Fruit fly (Drosophila melanogaster) whole organism, wandering third instar larva: ENCODE measurements around the gene Acbp5.

Experiments used
- Abd-B ChIP-seq: fragments of >200 bp; optimal IDR thresholded peaks from 2 replicates; lab custom pipeline; 2017; ENCODE audit warnings: missing biosample characterization, missing genetic modification characterization
- CG32264 ChIP-seq: fragments of 200-800 bp; sonication (Bioruptor generic); optimal IDR thresholded peaks from 2 replicates; lab custom pipeline; 2016; ENCODE audit warnings: missing biosample characterization, missing genetic modification characterization
- CG9705 ChIP-seq: fragments of 200-800 bp; sonication (Bioruptor generic); optimal IDR thresholded peaks from 2 replicates; lab custom pipeline; 2018; ENCODE audit warnings: missing biosample characterization, mild to moderate bottlenecking, missing genetic modification characterization
- CrebA ChIP-seq: fragments of 200-800 bp; sonication (Bioruptor generic); optimal IDR thresholded peaks from 2 replicates; lab custom pipeline; 2016; ENCODE audit warnings: missing biosample characterization, mild to moderate bottlenecking, missing genetic modification characterization, borderline replicate concordance
- Dfd ChIP-seq: fragments of >200 bp; optimal IDR thresholded peaks from 2 replicates; lab custom pipeline; 2017; ENCODE audit warnings: missing biosample characterization, missing genetic modification characterization
- Dif ChIP-seq: fragments of 200-275, 200-300 bp; sonication (Bioruptor generic); optimal IDR thresholded peaks from 2 replicates; lab custom pipeline; 2018; ENCODE audit warnings: missing biosample characterization, missing genetic modification characterization; ENCODE audit not compliant: partially characterized antibody
- GATAd ChIP-seq: sonication (Bioruptor generic); optimal IDR thresholded peaks from 2 replicates; lab custom pipeline; 2016; ENCODE audit warnings: missing biosample characterization, missing genetic modification characterization
- HLH106 ChIP-seq: fragments of 200-800 bp; optimal IDR thresholded peaks from 3 replicates; lab custom pipeline; 2019; ENCODE audit warnings: missing biosample characterization, mild to moderate bottlenecking, missing genetic modification characterization, moderate library complexity
- Hnf4 ChIP-seq: fragments of 200-800 bp; sonication (Bioruptor generic); optimal IDR thresholded peaks from 2 replicates; lab custom pipeline; 2016; ENCODE audit warnings: missing biosample characterization, mild to moderate bottlenecking, missing genetic modification characterization
- Hr78 ChIP-seq: fragments of >200 bp; optimal IDR thresholded peaks from 2 replicates; lab custom pipeline; 2017; ENCODE audit warnings: missing biosample characterization, missing genetic modification characterization
- Hr83 ChIP-seq: fragments of 200-300 bp; sonication (Bioruptor generic); optimal IDR thresholded peaks from 2 replicates; lab custom pipeline; 2016; ENCODE audit warnings: missing biosample characterization, mild to moderate bottlenecking, missing genetic modification characterization, moderate library complexity; ENCODE audit not compliant: poor library complexity, severe bottlenecking
- Jra ChIP-seq: sonication (Bioruptor generic); optimal IDR thresholded peaks from 2 replicates; lab custom pipeline; 2016; ENCODE audit warnings: missing biosample characterization, missing genetic modification characterization
- Mio ChIP-seq: sonication (Bioruptor generic); optimal IDR thresholded peaks from 2 replicates; lab custom pipeline; 2016; ENCODE audit warnings: missing biosample characterization, missing genetic modification characterization
- Myc ChIP-seq: fragments of >200 bp; optimal IDR thresholded peaks from 2 replicates; lab custom pipeline; 2017
- N ChIP-seq: fragments of >200 bp; optimal IDR thresholded peaks from 2 replicates; lab custom pipeline; 2018; ENCODE audit warnings: missing biosample characterization, missing external identifiers, missing genetic modification characterization
- OdsH ChIP-seq: fragments of 200-800 bp; sonication (Bioruptor generic); optimal IDR thresholded peaks from 2 replicates; lab custom pipeline; 2016; ENCODE audit warnings: missing biosample characterization, mild to moderate bottlenecking, missing genetic modification characterization
- Rel ChIP-seq, 2 experiments: fragments of 200-800 bp; sonication (Bioruptor generic) in 1 of 2; optimal IDR thresholded peaks; 2 replicates in 1 of 2; 3 replicates in 1 of 2; lab custom pipeline; 2016 to 2019; ENCODE audit warnings: mild to moderate bottlenecking in 2 of 2, missing biosample characterization in 2 of 2, missing genetic modification characterization in 2 of 2, moderate library complexity in 1 of 2
- Sp1 ChIP-seq: fragments of 200-800 bp; sonication (Bioruptor generic); optimal IDR thresholded peaks from 3 replicates; lab custom pipeline; 2019; ENCODE audit warnings: missing biosample characterization, mild to moderate bottlenecking, missing genetic modification characterization, moderate library complexity
- Vsx2 ChIP-seq: fragments of 200-300, 225-300 bp; sonication (Bioruptor generic); optimal IDR thresholded peaks from 2 replicates; lab custom pipeline; 2018; ENCODE audit warnings: missing biosample characterization, missing genetic modification characterization; ENCODE audit not compliant: partially characterized antibody
- br ChIP-seq: fragments of 200-800 bp; sonication (Bioruptor generic); optimal IDR thresholded peaks from 2 replicates; lab custom pipeline; 2016; ENCODE audit warnings: missing biosample characterization, missing genetic modification characterization
- brk ChIP-seq: fragments of 200-800 bp; sonication (Bioruptor generic); optimal IDR thresholded peaks from 2 replicates; lab custom pipeline; 2016; ENCODE audit warnings: missing biosample characterization, mild to moderate bottlenecking, missing genetic modification characterization
- dl ChIP-seq, 2 experiments: fragments of 175-275, 200-275 bp in 1 of 2; fragments of 200-275 bp in 1 of 2; sonication (Bioruptor generic); optimal IDR thresholded peaks; lab custom pipeline; 2018; ENCODE audit warnings: mild to moderate bottlenecking in 2 of 2, missing biosample characterization in 2 of 2, missing genetic modification characterization in 2 of 2, moderate library complexity in 2 of 2; ENCODE audit not compliant: partially characterized antibody in 2 of 2, insufficient read depth in 1 of 2
- dmrt93B ChIP-seq: fragments of 200-800 bp; sonication (Bioruptor generic); optimal IDR thresholded peaks from 2 replicates; lab custom pipeline; 2018; ENCODE audit warnings: missing biosample characterization, mild to moderate bottlenecking, missing genetic modification characterization
- dsf ChIP-seq: sonication (Bioruptor generic); optimal IDR thresholded peaks from 2 replicates; lab custom pipeline; 2016; ENCODE audit warnings: missing biosample characterization, missing genetic modification characterization, borderline replicate concordance
- ey ChIP-seq: fragments of 200-800 bp; sonication (Bioruptor generic); optimal IDR thresholded peaks from 2 replicates; lab custom pipeline; 2016; ENCODE audit warnings: missing biosample characterization, missing genetic modification characterization
- foxo ChIP-seq, 2 experiments: fragments of 200-800 bp; sonication (Bioruptor generic); optimal IDR thresholded peaks; 2 replicates in 1 of 2; 3 replicates in 1 of 2; lab custom pipeline; 2016 to 2017; ENCODE audit warnings: missing biosample characterization in 2 of 2, missing genetic modification characterization in 2 of 2
- fru ChIP-seq: fragments of 200-800 bp; sonication (Bioruptor generic); optimal IDR thresholded peaks from 3 replicates; lab custom pipeline; 2016; ENCODE audit warnings: missing biosample characterization, mild to moderate bottlenecking, missing genetic modification characterization
- h ChIP-seq: fragments of 200-800 bp; sonication (Bioruptor generic); optimal IDR thresholded peaks from 3 replicates; lab custom pipeline; 2016; ENCODE audit warnings: missing biosample characterization, mild to moderate bottlenecking, missing genetic modification characterization
- jim ChIP-seq: fragments of 175-275, 200-325 bp; sonication (Bioruptor generic); optimal IDR thresholded peaks from 2 replicates; lab custom pipeline; 2016; ENCODE audit warnings: missing biosample characterization, mild to moderate bottlenecking, missing genetic modification characterization
- lola ChIP-seq: fragments of >200 bp; optimal IDR thresholded peaks from 2 replicates; lab custom pipeline; 2017; ENCODE audit warnings: missing biosample characterization, missing genetic modification characterization
- pan ChIP-seq: fragments of >200 bp; optimal IDR thresholded peaks from 2 replicates; lab custom pipeline; 2017
- psq ChIP-seq: fragments of 200-800 bp; sonication (Bioruptor generic); optimal IDR thresholded peaks from 3 replicates; lab custom pipeline; 2017; ENCODE audit warnings: missing biosample characterization, mild to moderate bottlenecking, missing genetic modification characterization, moderate library complexity
- rgr ChIP-seq: fragments of 200-800 bp; sonication (Bioruptor generic); optimal IDR thresholded peaks from 3 replicates; lab custom pipeline; 2016; ENCODE audit warnings: missing biosample characterization, mild to moderate bottlenecking, missing genetic modification characterization
- sage ChIP-seq: fragments of 200-800 bp; sonication (Bioruptor generic); optimal IDR thresholded peaks from 2 replicates; lab custom pipeline; 2016; ENCODE audit warnings: missing biosample characterization, mild to moderate bottlenecking, missing genetic modification characterization
- sv ChIP-seq: fragments of 200-800 bp; sonication (Bioruptor generic); optimal IDR thresholded peaks from 3 replicates; lab custom pipeline; 2016; ENCODE audit warnings: missing biosample characterization, missing genetic modification characterization
- tai ChIP-seq: sonication (Bioruptor generic); optimal IDR thresholded peaks from 2 replicates; lab custom pipeline; 2016; ENCODE audit warnings: missing biosample characterization, missing genetic modification characterization
- usp ChIP-seq: fragments of >200 bp; optimal IDR thresholded peaks from 2 replicates; lab custom pipeline; 2017; ENCODE audit warnings: missing biosample characterization, missing genetic modification characterization
- woc ChIP-seq: sonication (Bioruptor generic); optimal IDR thresholded peaks from 2 replicates; lab custom pipeline; 2016; ENCODE audit warnings: missing biosample characterization, mild to moderate bottlenecking, missing genetic modification characterization

Acbp5 gene

DNA sequence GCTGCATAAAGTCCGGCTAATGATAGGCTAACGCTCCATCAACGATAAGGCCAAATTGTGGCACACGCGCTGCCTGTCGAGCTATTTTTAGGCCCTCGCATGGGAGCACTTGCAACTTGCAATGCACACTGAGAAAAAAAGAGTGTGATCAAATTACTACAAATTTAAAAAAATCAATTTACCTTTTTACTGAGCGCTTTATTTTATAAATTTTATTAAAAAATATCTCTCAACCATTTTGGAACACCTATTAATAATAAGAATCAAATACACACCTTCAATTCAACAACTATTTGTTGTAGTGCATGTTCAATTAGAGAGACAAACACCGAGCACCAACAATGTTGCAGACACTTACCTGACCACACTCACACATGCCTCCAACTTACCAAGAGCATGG, 22.9 kb downstream of the Acbp5 start:
- TF ChIP-seq brk (no peak), Jra (GFP tag; lab: Kevin White, UChicago) (no peak), br (no peak), Rel (GFP tag; optimal IDR thresholded peaks at IDR 0.05; lab: Kevin White, UChicago) (no peak), Rel (tag; optimal IDR thresholded peaks at IDR 0.05; lab: Kevin White, UChicago) (no peak), CG9705 (GFP tag; lab: Kevin White, UChicago) (no peak), lola (GFP tag; lab: Kevin White, UChicago) (no peak), Mio (GFP tag; lab: Kevin White, UChicago) (no peak), jim (GFP tag; lab: Kevin White, UChicago) (no peak), Abd-B (no peak), pan (no peak), sv (GFP tag; lab: Kevin White, UChicago) (no peak), Hr78 (no peak), Hr83 (GFP tag; lab: Kevin White, UChicago) (no peak), GATAd (GFP tag; lab: Kevin White, UChicago) (no peak)
- TF ChIP-seq, all 38 proteins: peak for 0

DNA sequence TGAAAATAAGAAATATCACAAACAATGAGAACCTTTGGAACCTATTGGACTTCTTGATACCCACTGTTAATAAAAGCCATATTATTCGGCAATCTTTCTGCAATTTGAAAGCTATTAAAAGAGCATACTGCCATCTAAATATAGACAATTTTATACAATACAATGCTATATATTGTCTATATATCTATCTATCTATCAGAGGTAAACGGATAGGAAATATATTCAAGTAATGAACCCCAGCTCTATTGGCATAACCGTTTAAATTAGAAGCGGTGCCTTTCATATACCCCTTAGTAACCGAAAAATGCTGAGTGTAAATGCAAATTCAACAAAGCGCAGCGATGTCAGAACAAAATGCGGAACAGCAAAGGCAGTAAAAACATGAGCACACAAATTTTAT, 24.6 kb downstream of the Acbp5 start:
- TF ChIP-seq HLH106 (tag; lab: Kevin White, UChicago) (peak; percentile 17), ey (GFP tag; lab: Kevin White, UChicago) (peak; percentile 29), pan (peak; percentile 42), rgr (no peak)

DNA sequence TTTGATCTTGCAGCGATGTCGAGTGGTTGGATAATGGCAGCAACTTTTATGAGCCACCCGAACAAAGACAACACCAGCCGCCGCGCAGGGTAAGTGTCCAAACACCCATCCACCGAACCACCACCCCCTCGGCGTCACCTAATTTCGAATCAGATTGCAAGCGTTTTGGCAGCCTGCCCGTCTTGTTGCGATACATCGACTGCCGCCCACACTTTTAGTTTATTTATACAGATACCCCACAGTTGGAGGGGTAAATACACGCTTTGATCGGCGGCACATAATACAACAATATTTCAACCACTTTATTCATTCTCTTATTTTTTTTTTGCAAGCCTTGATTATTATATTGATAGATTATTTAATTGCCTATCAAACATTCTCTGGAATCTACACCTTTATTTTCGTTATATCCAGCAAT, 25.3 kb downstream of the Acbp5 start:
- TF ChIP-seq ey (GFP tag; lab: Kevin White, UChicago) (peak; percentile 61), Rel (GFP tag; optimal IDR thresholded peaks at IDR 0.05; lab: Kevin White, UChicago) (no peak), Rel (tag; optimal IDR thresholded peaks at IDR 0.05; lab: Kevin White, UChicago) (no peak), psq (GFP tag; lab: Kevin White, UChicago) (peak; percentile 10), Hr78 (no peak), jim (GFP tag; lab: Kevin White, UChicago) (no peak), Mio (GFP tag; lab: Kevin White, UChicago) (no peak), dl (GFP tag; optimal IDR thresholded peaks at IDR 0.05; lab: Kevin White, UChicago; ENCODE audit: insufficient read depth in 1 of 2, partially characterized antibody in 2 of 2) (no peak), CG32264 (GFP tag; lab: Kevin White, UChicago) (no peak), Dif (no peak), brk (no peak), dsf (GFP tag; lab: Kevin White, UChicago) (no peak), br (peak; percentile 36), Myc (lab: Kevin White, UChicago) (no peak), lola (GFP tag; lab: Kevin White, UChicago) (no peak), OdsH (GFP tag; lab: Kevin White, UChicago) (peak; percentile 15), dmrt93B (no peak), Vsx2 (GFP tag; lab: Kevin White, UChicago) (no peak), sv (GFP tag; lab: Kevin White, UChicago) (no peak), Hr83 (GFP tag; lab: Kevin White, UChicago) (no peak), CrebA (GFP tag; lab: Kevin White, UChicago) (no peak), GATAd (GFP tag; lab: Kevin White, UChicago) (no peak), CG9705 (GFP tag; lab: Kevin White, UChicago) (no peak), Jra (GFP tag; lab: Kevin White, UChicago) (no peak), pan (no peak), fru (peak; percentile 53), sage (GFP tag; lab: Kevin White, UChicago) (no peak), foxo (GFP tag; optimal IDR thresholded peaks at IDR 0.05; lab: Kevin White, UChicago) (peak in 1 of 2 experiments; percentile 41), h (GFP tag; lab: Kevin White, UChicago) (peak; percentile 68), woc (GFP tag; lab: Kevin White, UChicago) (no peak), usp (GFP tag; lab: Kevin White, UChicago) (no peak), HLH106 (tag; lab: Kevin White, UChicago) (no peak), N (GFP tag; lab: Kevin White, UChicago) (no peak), Sp1 (GFP tag; lab: Kevin White, UChicago) (no peak), Abd-B (no peak), Hnf4 (GFP tag; lab: Kevin White, UChicago) (no peak), rgr (peak; percentile 60), Dfd (GFP tag; lab: Kevin White, UChicago) (no peak), tai (GFP tag; lab: Kevin White, UChicago) (no peak)
